Fruit fly (Drosophila melanogaster) whole organism, wandering third instar larva: Measurements from ENCODE around the gene Brr2.
A peak's percentile ranks its signal among the peaks of the same experiment; 100 is the strongest.

Experiments
- CG32264 ChIP-seq: fragments of 200-800 bp; sonication (Bioruptor generic); optimal IDR thresholded peaks from 2 replicates; lab custom pipeline; 2016; ENCODE audit warnings: missing biosample characterization, missing genetic modification characterization
- CG9705 ChIP-seq: fragments of 200-800 bp; sonication (Bioruptor generic); optimal IDR thresholded peaks from 2 replicates; lab custom pipeline; 2018; ENCODE audit warnings: missing biosample characterization, mild to moderate bottlenecking, missing genetic modification characterization
- CrebA ChIP-seq: fragments of 200-800 bp; sonication (Bioruptor generic); optimal IDR thresholded peaks from 2 replicates; lab custom pipeline; 2016; ENCODE audit warnings: missing biosample characterization, mild to moderate bottlenecking, missing genetic modification characterization, borderline replicate concordance
- Dfd ChIP-seq: fragments of >200 bp; optimal IDR thresholded peaks from 2 replicates; lab custom pipeline; 2017; ENCODE audit warnings: missing biosample characterization, missing genetic modification characterization
- Dif ChIP-seq: fragments of 200-275, 200-300 bp; sonication (Bioruptor generic); optimal IDR thresholded peaks from 2 replicates; lab custom pipeline; 2018; ENCODE audit warnings: missing biosample characterization, missing genetic modification characterization; ENCODE audit not compliant: partially characterized antibody
- GATAd ChIP-seq: sonication (Bioruptor generic); optimal IDR thresholded peaks from 2 replicates; lab custom pipeline; 2016; ENCODE audit warnings: missing biosample characterization, missing genetic modification characterization
- HLH106 ChIP-seq: fragments of 200-800 bp; optimal IDR thresholded peaks from 3 replicates; lab custom pipeline; 2019; ENCODE audit warnings: missing biosample characterization, mild to moderate bottlenecking, missing genetic modification characterization, moderate library complexity
- Hnf4 ChIP-seq: fragments of 200-800 bp; sonication (Bioruptor generic); optimal IDR thresholded peaks from 2 replicates; lab custom pipeline; 2016; ENCODE audit warnings: missing biosample characterization, mild to moderate bottlenecking, missing genetic modification characterization
- Hr78 ChIP-seq: fragments of >200 bp; optimal IDR thresholded peaks from 2 replicates; lab custom pipeline; 2017; ENCODE audit warnings: missing biosample characterization, missing genetic modification characterization
- Hr83 ChIP-seq: fragments of 200-300 bp; sonication (Bioruptor generic); optimal IDR thresholded peaks from 2 replicates; lab custom pipeline; 2016; ENCODE audit warnings: missing biosample characterization, mild to moderate bottlenecking, missing genetic modification characterization, moderate library complexity; ENCODE audit not compliant: poor library complexity, severe bottlenecking
- Jra ChIP-seq: sonication (Bioruptor generic); optimal IDR thresholded peaks from 2 replicates; lab custom pipeline; 2016; ENCODE audit warnings: missing biosample characterization, missing genetic modification characterization
- Mio ChIP-seq: sonication (Bioruptor generic); optimal IDR thresholded peaks from 2 replicates; lab custom pipeline; 2016; ENCODE audit warnings: missing biosample characterization, missing genetic modification characterization
- OdsH ChIP-seq: fragments of 200-800 bp; sonication (Bioruptor generic); optimal IDR thresholded peaks from 2 replicates; lab custom pipeline; 2016; ENCODE audit warnings: missing biosample characterization, mild to moderate bottlenecking, missing genetic modification characterization
- Rel ChIP-seq, 2 experiments: fragments of 200-800 bp; sonication (Bioruptor generic) in 1 of 2; optimal IDR thresholded peaks; 2 replicates in 1 of 2; 3 replicates in 1 of 2; lab custom pipeline; 2016 to 2019; ENCODE audit warnings: mild to moderate bottlenecking in 2 of 2, missing biosample characterization in 2 of 2, missing genetic modification characterization in 2 of 2, moderate library complexity in 1 of 2
- Sp1 ChIP-seq: fragments of 200-800 bp; sonication (Bioruptor generic); optimal IDR thresholded peaks from 3 replicates; lab custom pipeline; 2019; ENCODE audit warnings: missing biosample characterization, mild to moderate bottlenecking, missing genetic modification characterization, moderate library complexity
- Vsx2 ChIP-seq: fragments of 200-300, 225-300 bp; sonication (Bioruptor generic); optimal IDR thresholded peaks from 2 replicates; lab custom pipeline; 2018; ENCODE audit warnings: missing biosample characterization, missing genetic modification characterization; ENCODE audit not compliant: partially characterized antibody
- br ChIP-seq: fragments of 200-800 bp; sonication (Bioruptor generic); optimal IDR thresholded peaks from 2 replicates; lab custom pipeline; 2016; ENCODE audit warnings: missing biosample characterization, missing genetic modification characterization
- brk ChIP-seq: fragments of 200-800 bp; sonication (Bioruptor generic); optimal IDR thresholded peaks from 2 replicates; lab custom pipeline; 2016; ENCODE audit warnings: missing biosample characterization, mild to moderate bottlenecking, missing genetic modification characterization
- dmrt93B ChIP-seq: fragments of 200-800 bp; sonication (Bioruptor generic); optimal IDR thresholded peaks from 2 replicates; lab custom pipeline; 2018; ENCODE audit warnings: missing biosample characterization, mild to moderate bottlenecking, missing genetic modification characterization
- dsf ChIP-seq: sonication (Bioruptor generic); optimal IDR thresholded peaks from 2 replicates; lab custom pipeline; 2016; ENCODE audit warnings: missing biosample characterization, missing genetic modification characterization, borderline replicate concordance
- ey ChIP-seq: fragments of 200-800 bp; sonication (Bioruptor generic); optimal IDR thresholded peaks from 2 replicates; lab custom pipeline; 2016; ENCODE audit warnings: missing biosample characterization, missing genetic modification characterization
- foxo ChIP-seq, 2 experiments: fragments of 200-800 bp; sonication (Bioruptor generic); optimal IDR thresholded peaks; 2 replicates in 1 of 2; 3 replicates in 1 of 2; lab custom pipeline; 2016 to 2017; ENCODE audit warnings: missing biosample characterization in 2 of 2, missing genetic modification characterization in 2 of 2
- fru ChIP-seq: fragments of 200-800 bp; sonication (Bioruptor generic); optimal IDR thresholded peaks from 3 replicates; lab custom pipeline; 2016; ENCODE audit warnings: missing biosample characterization, mild to moderate bottlenecking, missing genetic modification characterization
- h ChIP-seq: fragments of 200-800 bp; sonication (Bioruptor generic); optimal IDR thresholded peaks from 3 replicates; lab custom pipeline; 2016; ENCODE audit warnings: missing biosample characterization, mild to moderate bottlenecking, missing genetic modification characterization
- lola ChIP-seq: fragments of >200 bp; optimal IDR thresholded peaks from 2 replicates; lab custom pipeline; 2017; ENCODE audit warnings: missing biosample characterization, missing genetic modification characterization
- pan ChIP-seq: fragments of >200 bp; optimal IDR thresholded peaks from 2 replicates; lab custom pipeline; 2017
- psq ChIP-seq: fragments of 200-800 bp; sonication (Bioruptor generic); optimal IDR thresholded peaks from 3 replicates; lab custom pipeline; 2017; ENCODE audit warnings: missing biosample characterization, mild to moderate bottlenecking, missing genetic modification characterization, moderate library complexity
- rgr ChIP-seq: fragments of 200-800 bp; sonication (Bioruptor generic); optimal IDR thresholded peaks from 3 replicates; lab custom pipeline; 2016; ENCODE audit warnings: missing biosample characterization, mild to moderate bottlenecking, missing genetic modification characterization
- sage ChIP-seq: fragments of 200-800 bp; sonication (Bioruptor generic); optimal IDR thresholded peaks from 2 replicates; lab custom pipeline; 2016; ENCODE audit warnings: missing biosample characterization, mild to moderate bottlenecking, missing genetic modification characterization
- sv ChIP-seq: fragments of 200-800 bp; sonication (Bioruptor generic); optimal IDR thresholded peaks from 3 replicates; lab custom pipeline; 2016; ENCODE audit warnings: missing biosample characterization, missing genetic modification characterization
- tai ChIP-seq: sonication (Bioruptor generic); optimal IDR thresholded peaks from 2 replicates; lab custom pipeline; 2016; ENCODE audit warnings: missing biosample characterization, missing genetic modification characterization
- woc ChIP-seq: sonication (Bioruptor generic); optimal IDR thresholded peaks from 2 replicates; lab custom pipeline; 2016; ENCODE audit warnings: missing biosample characterization, mild to moderate bottlenecking, missing genetic modification characterization

The Brr2 gene

DNA sequence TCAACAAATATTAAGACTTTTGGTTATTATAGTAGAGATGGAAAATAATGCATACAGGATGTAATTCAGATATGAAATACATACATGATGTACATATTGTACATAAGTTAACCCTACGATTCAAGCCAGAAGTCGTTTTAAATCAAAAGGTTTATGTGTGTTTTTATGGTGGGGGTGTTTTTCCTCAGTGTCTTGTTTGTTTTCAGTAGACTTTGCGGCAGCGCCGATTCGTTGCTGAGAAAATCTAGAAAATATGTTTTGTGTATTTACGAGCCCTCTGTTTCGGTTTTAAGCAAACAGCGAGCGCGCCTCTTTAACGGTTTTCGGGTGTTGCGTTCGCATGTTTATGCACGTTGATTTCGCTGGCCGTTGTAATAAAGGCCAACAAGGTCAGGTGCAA is 13.8 kb downstream of the Brr2 start:
- TF ChIP-seq brk, result no peak
- no peak for TF ChIP-seq h (GFP tag; lab: Kevin White, UChicago)

- TF ChIP-seq HLH106 (no peak), dmrt93B (GFP tag; lab: Kevin White, UChicago) (no peak), h (GFP tag; lab: Kevin White, UChicago) (no peak), foxo (GFP tag; optimal IDR thresholded peaks at IDR 0.05; lab: Kevin White, UChicago) (no peak), sv (GFP tag; lab: Kevin White, UChicago) (no peak), Dif (GFP tag; lab: Kevin White, UChicago) (no peak), dsf (no peak)
These were observed 14.8 kb downstream of the Brr2 start for dm6 chr3L:15952909-15953308.

dm6 chr3L:15952287-15952686 is 15.4 kb downstream of the Brr2 start:
- TF ChIP-seq rgr (GFP tag; lab: Kevin White, UChicago) (no peak), CG32264 (GFP tag; lab: Kevin White, UChicago) (no peak), fru (GFP tag; lab: Kevin White, UChicago) (no peak), Jra (no peak), dmrt93B (GFP tag; lab: Kevin White, UChicago) (no peak), woc (no peak), Dif (GFP tag; lab: Kevin White, UChicago) (no peak), Vsx2 (GFP tag; lab: Kevin White, UChicago) (no peak), CrebA (no peak), tai (GFP tag; lab: Kevin White, UChicago) (no peak), Sp1 (GFP tag; lab: Kevin White, UChicago) (no peak), ey (GFP tag; lab: Kevin White, UChicago) (no peak), Dfd (GFP tag; lab: Kevin White, UChicago) (no peak), GATAd (GFP tag; lab: Kevin White, UChicago) (no peak), foxo (GFP tag; optimal IDR thresholded peaks at IDR 0.05; lab: Kevin White, UChicago) (no peak)

DNA sequence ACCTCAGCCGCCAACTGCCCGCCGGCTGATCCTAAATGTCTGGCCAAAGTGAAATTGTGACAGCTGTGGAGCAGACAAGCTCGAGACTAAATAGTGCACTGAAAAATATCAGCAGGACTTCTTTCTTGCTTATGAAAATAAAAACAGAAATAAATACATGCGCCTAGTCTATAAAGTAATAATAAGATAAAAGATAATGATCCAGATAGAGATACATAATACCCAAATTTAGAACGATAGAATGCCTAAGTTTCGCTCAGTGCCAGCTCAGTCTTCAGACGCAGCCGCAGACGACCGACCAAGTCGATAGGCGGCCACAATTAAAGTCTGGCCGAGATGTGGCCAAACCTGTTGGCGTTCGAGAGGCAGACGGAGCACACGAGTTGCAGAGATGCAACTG is 26.8 kb downstream of the Brr2 start:
- TF ChIP-seq Vsx2 (GFP tag; lab: Kevin White, UChicago), result no peak
- TF ChIP-seq Hr83 (GFP tag; lab: Kevin White, UChicago), result no peak
- no peak for TF ChIP-seq Dfd (GFP tag; lab: Kevin White, UChicago)
- TF ChIP-seq HLH106, result peak; percentile 91
- TF ChIP-seq OdsH, result peak; percentile 89
- peak; percentile 29 for TF ChIP-seq Jra
- TF ChIP-seq rgr (GFP tag; lab: Kevin White, UChicago), result peak; percentile 88
- TF ChIP-seq Sp1 (GFP tag; lab: Kevin White, UChicago), result peak; percentile 86
- TF ChIP-seq woc, result peak; percentile 70
- TF ChIP-seq Hnf4 (GFP tag; lab: Kevin White, UChicago), result peak; percentile 80
- TF ChIP-seq psq, result peak; percentile 74
- no peak for TF ChIP-seq lola (GFP tag; lab: Kevin White, UChicago)
- peak; percentile 63 for TF ChIP-seq brk
- peak in 1 of 2 experiments; percentile 83 for TF ChIP-seq foxo (GFP tag; optimal IDR thresholded peaks at IDR 0.05; lab: Kevin White, UChicago)
- TF ChIP-seq br (GFP tag; lab: Kevin White, UChicago), result peak; percentile 88
- peak; percentile 77 for TF ChIP-seq dmrt93B (GFP tag; lab: Kevin White, UChicago)
- peak; percentile 80 for TF ChIP-seq sage (GFP tag; lab: Kevin White, UChicago)
- TF ChIP-seq h (GFP tag; lab: Kevin White, UChicago), result peak; percentile 92
- no peak for TF ChIP-seq Rel (GFP tag; optimal IDR thresholded peaks at IDR 0.05; lab: Kevin White, UChicago)
- TF ChIP-seq Rel (tag; optimal IDR thresholded peaks at IDR 0.05; lab: Kevin White, UChicago), result no peak
- peak; percentile 76 for TF ChIP-seq fru (GFP tag; lab: Kevin White, UChicago)
- peak; percentile 39 for TF ChIP-seq dsf
- no peak for TF ChIP-seq Dif (GFP tag; lab: Kevin White, UChicago)
- no peak for TF ChIP-seq pan
- peak; percentile 87 for TF ChIP-seq ey (GFP tag; lab: Kevin White, UChicago)
- no peak for TF ChIP-seq Mio (GFP tag; lab: Kevin White, UChicago)
- TF ChIP-seq CG9705, result peak; percentile 72
- no peak for TF ChIP-seq CG32264 (GFP tag; lab: Kevin White, UChicago)
- no peak for TF ChIP-seq tai (GFP tag; lab: Kevin White, UChicago)
- no peak for TF ChIP-seq Hr78 (GFP tag; lab: Kevin White, UChicago)
- no peak for TF ChIP-seq CrebA
- peak; percentile 43 for TF ChIP-seq GATAd (GFP tag; lab: Kevin White, UChicago)
